Worm (Caenorhabditis elegans) whole organism, L3 larva: ENCODE data around the gene F20A1.6.
A peak's percentile ranks its signal among the peaks of the same experiment; 100 is the strongest.

Experiments
- R02D3.7 ChIP-seq: fragments of 150-350 bp; optimal IDR thresholded peaks from 2 replicates; lab custom pipeline; 2014; ENCODE audit warnings: missing biosample characterization, missing genetic modification characterization
- ZK546.5 ChIP-seq: sonication (generic microtip); optimal IDR thresholded peaks from 2 replicates; lab custom pipeline; 2017; ENCODE audit warnings: missing biosample characterization, missing genetic modification characterization
- aly-2 ChIP-seq: fragments of 150-350 bp; optimal IDR thresholded peaks from 2 replicates; lab custom pipeline; 2014; ENCODE audit warnings: missing biosample characterization, missing genetic modification characterization
- ama-1 ChIP-seq: fragments of 150-350 bp; optimal IDR thresholded peaks from 2 replicates; lab custom pipeline; 2018
- ceh-28 ChIP-seq: fragments of 150-350 bp; optimal IDR thresholded peaks from 2 replicates; lab custom pipeline; 2014; ENCODE audit warnings: missing biosample characterization, missing genetic modification reagents, missing genetic modification characterization
- ceh-82 ChIP-seq: fragments of 150-350 bp; optimal IDR thresholded peaks from 2 replicates; lab custom pipeline; 2014; ENCODE audit warnings: missing biosample characterization, missing genetic modification characterization
- ceh-9 ChIP-seq: sonication (generic microtip); optimal IDR thresholded peaks from 2 replicates; lab custom pipeline; 2018; ENCODE audit warnings: missing biosample characterization, missing genetic modification characterization
- daf-12 ChIP-seq: fragments of 150-350 bp; optimal IDR thresholded peaks from 2 replicates; lab custom pipeline; 2014; ENCODE audit warnings: missing biosample characterization, missing genetic modification reagents, missing genetic modification characterization
- egl-27 ChIP-seq: sonication (generic microtip); optimal IDR thresholded peaks from 4 replicates; lab custom pipeline; 2017; ENCODE audit warnings: missing biosample characterization, missing genetic modification reagents, missing genetic modification characterization
- elt-2 ChIP-seq: sonication (generic microtip); optimal IDR thresholded peaks from 2 replicates; lab custom pipeline; 2016; ENCODE audit warnings: missing genetic modification reagents, mild to moderate bottlenecking, missing genetic modification characterization, missing compliant biosample characterization
- eor-1 ChIP-seq, 2 experiments: fragments of 150-350 bp; optimal IDR thresholded peaks; 2 replicates each; lab custom pipeline; 2014 to 2018; ENCODE audit warnings: missing biosample characterization in 2 of 2, missing genetic modification characterization in 2 of 2
- fkh-2 ChIP-seq: fragments of 150-350 bp; optimal IDR thresholded peaks from 2 replicates; lab custom pipeline; 2014; ENCODE audit warnings: missing biosample characterization, missing genetic modification reagents, missing genetic modification characterization
- fos-1 ChIP-seq: fragments of 150-350 bp; optimal IDR thresholded peaks from 2 replicates; lab custom pipeline; 2014; ENCODE audit warnings: missing biosample characterization, missing genetic modification characterization
- hmg-11 ChIP-seq: sonication (generic microtip); optimal IDR thresholded peaks from 2 replicates; lab custom pipeline; 2016; ENCODE audit warnings: missing genetic modification characterization, missing compliant biosample characterization
- jun-1 ChIP-seq: fragments of 150-350 bp; optimal IDR thresholded peaks from 2 replicates; lab custom pipeline; 2014; ENCODE audit warnings: missing biosample characterization, missing genetic modification reagents, missing genetic modification characterization
- lin-39 ChIP-seq: fragments of 150-350 bp; optimal IDR thresholded peaks from 2 replicates; lab custom pipeline; 2018; ENCODE audit warnings: missing biosample characterization, missing genetic modification reagents, missing genetic modification characterization
- lsy-12 ChIP-seq: sonication (generic microtip); optimal IDR thresholded peaks from 2 replicates; lab custom pipeline; 2016; ENCODE audit warnings: mild to moderate bottlenecking, missing genetic modification characterization, missing compliant biosample characterization
- mml-1 ChIP-seq: fragments of 150-350 bp; sonication (generic microtip); optimal IDR thresholded peaks from 3 replicates; lab custom pipeline; 2014; ENCODE audit warnings: missing biosample characterization, missing genetic modification characterization
- nfya-1 ChIP-seq: sonication (generic microtip); optimal IDR thresholded peaks from 2 replicates; lab custom pipeline; 2017; ENCODE audit warnings: missing genetic modification characterization, mild to moderate bottlenecking, missing compliant biosample characterization, antibody characterized with exemption, moderate library complexity; ENCODE audit not compliant: insufficient read depth
- nhr-11 ChIP-seq: fragments of 150-350 bp; optimal IDR thresholded peaks from 2 replicates; lab custom pipeline; 2014; ENCODE audit warnings: missing biosample characterization, missing genetic modification characterization
- nhr-23 ChIP-seq: fragments of 150-350 bp; optimal IDR thresholded peaks from 2 replicates; lab custom pipeline; 2014; ENCODE audit warnings: missing biosample characterization, missing genetic modification reagents, missing genetic modification characterization
- nhr-237 ChIP-seq: fragments of 150-350 bp; optimal IDR thresholded peaks from 2 replicates; lab custom pipeline; 2014; ENCODE audit warnings: missing biosample characterization, missing genetic modification characterization
- nhr-25 ChIP-seq: sonication (generic microtip); optimal IDR thresholded peaks from 2 replicates; lab custom pipeline; 2017; ENCODE audit warnings: missing biosample characterization, missing genetic modification characterization
- nhr-28 ChIP-seq: fragments of 150-350 bp; optimal IDR thresholded peaks from 2 replicates; lab custom pipeline; 2014; ENCODE audit warnings: missing biosample characterization, missing genetic modification characterization
- nhr-43 ChIP-seq: sonication (generic microtip); optimal IDR thresholded peaks from 2 replicates; lab custom pipeline; 2016; ENCODE audit warnings: mild to moderate bottlenecking, missing genetic modification characterization, missing compliant biosample characterization; ENCODE audit not compliant: poor library complexity, severe bottlenecking
- nhr-67 ChIP-seq: fragments of 150-350 bp; optimal IDR thresholded peaks from 2 replicates; lab custom pipeline; 2014; ENCODE audit warnings: missing biosample characterization, missing genetic modification characterization
- nhr-77 ChIP-seq: fragments of 150-350 bp; optimal IDR thresholded peaks from 2 replicates; lab custom pipeline; 2014; ENCODE audit warnings: missing biosample characterization, missing genetic modification characterization
- pha-4 ChIP-seq: fragments of 150-350 bp; optimal IDR thresholded peaks from 2 replicates; lab custom pipeline; 2014; ENCODE audit warnings: missing biosample characterization, missing genetic modification reagents, missing genetic modification characterization
- pqm-1 ChIP-seq: fragments of 150-350 bp; optimal IDR thresholded peaks from 2 replicates; lab custom pipeline; 2017; ENCODE audit warnings: missing biosample characterization, missing genetic modification characterization, inconsistent platforms
- sea-2 ChIP-seq: fragments of 150-350 bp; sonication (generic microtip); optimal IDR thresholded peaks from 4 replicates; lab custom pipeline; 2014; ENCODE audit warnings: missing biosample characterization, missing genetic modification reagents, missing genetic modification characterization
- skn-1 ChIP-seq: fragments of 150-350 bp; optimal IDR thresholded peaks from 2 replicates; lab custom pipeline; 2014; ENCODE audit warnings: missing biosample characterization, missing genetic modification characterization
- snpc-4 ChIP-seq: fragments of 150-350 bp; optimal IDR thresholded peaks from 2 replicates; lab custom pipeline; 2014; ENCODE audit warnings: missing biosample characterization, missing genetic modification characterization
- tbx-2 ChIP-seq: sonication (generic microtip); optimal IDR thresholded peaks from 2 replicates; lab custom pipeline; 2016; ENCODE audit warnings: mild to moderate bottlenecking, missing genetic modification characterization, missing compliant biosample characterization
- ztf-11 ChIP-seq: fragments of 150-350 bp; optimal IDR thresholded peaks from 2 replicates; lab custom pipeline; 2014; ENCODE audit warnings: missing biosample characterization, missing genetic modification characterization
- ztf-4 ChIP-seq: fragments of 150-350 bp; optimal IDR thresholded peaks from 2 replicates; lab custom pipeline; 2014; ENCODE audit warnings: missing biosample characterization, missing genetic modification characterization

F20A1.6 gene

DNA sequence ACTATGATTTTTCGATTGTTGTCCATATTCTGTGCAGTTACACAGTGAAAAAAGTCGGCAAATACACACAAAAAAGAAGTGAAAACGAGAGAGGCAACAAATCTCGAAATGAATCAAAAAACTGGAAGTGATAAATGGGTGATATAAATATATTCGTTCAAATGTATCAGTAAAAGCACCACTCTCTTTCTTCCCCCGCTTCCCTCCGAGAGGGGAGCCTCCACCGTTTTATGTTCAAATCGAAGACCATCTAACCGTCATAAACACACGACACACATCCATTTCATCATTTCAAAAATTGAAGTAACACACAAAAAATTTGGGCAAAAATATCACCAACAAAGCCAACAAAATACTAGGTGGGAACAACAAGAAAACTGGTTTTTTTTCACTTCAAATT is at the start of gene F20A1.6:
F20A1.6 (minus strand) TSS at position 101 of the 400 bp plus-strand sequence.
- TF ChIP-seq aly-2 (tag; lab: Kevin White, UChicago): no peak
- no peak for TF ChIP-seq ama-1
- no peak for TF ChIP-seq nhr-25 (tag; lab: Kevin White, UChicago)
- TF ChIP-seq ceh-82: no peak
- no peak for TF ChIP-seq lin-39 (tag; lab: Kevin White, UChicago)
- TF ChIP-seq ZK546.5: no peak
- TF ChIP-seq hmg-11 (tag; lab: Kevin White, UChicago): no peak

DNA sequence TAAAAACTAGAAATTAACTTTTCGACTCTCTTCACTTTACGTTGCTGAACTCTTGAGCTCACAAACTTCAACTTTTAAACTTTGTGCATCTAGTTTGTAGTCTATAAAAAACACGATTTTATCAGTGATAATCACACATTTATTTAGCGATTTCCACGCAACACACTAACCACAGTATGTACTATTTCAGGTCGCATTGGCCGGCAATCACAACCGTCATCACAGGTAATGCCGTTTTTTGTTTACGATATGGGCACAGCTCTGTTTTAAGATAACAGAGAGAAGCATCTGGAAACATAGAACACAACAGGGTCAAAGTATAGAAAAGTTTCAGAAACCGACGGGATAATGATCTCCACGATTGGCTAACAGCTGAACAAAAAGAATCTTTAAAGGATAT is 49.2 kb upstream of the F20A1.6 start:
- TF ChIP-seq eor-1 (tag; optimal IDR thresholded peaks at IDR 0.05; lab: Kevin White, UChicago): no peak
- TF ChIP-seq nhr-23 (tag; lab: Kevin White, UChicago): no peak
- TF ChIP-seq lin-39 (tag; lab: Kevin White, UChicago): no peak
- no peak for TF ChIP-seq fkh-2 (tag; lab: Kevin White, UChicago)
- TF ChIP-seq pha-4: peak; percentile 51
- TF ChIP-seq hmg-11 (tag; lab: Kevin White, UChicago): no peak
- no peak for TF ChIP-seq nhr-43 (tag; lab: Kevin White, UChicago)
- no peak for TF ChIP-seq nhr-11
- TF ChIP-seq elt-2 (tag; lab: Kevin White, UChicago): peak; percentile 88
- no peak for TF ChIP-seq ceh-9 (tag; lab: Kevin White, UChicago)
- TF ChIP-seq nhr-77: no peak
- peak; percentile 76 for TF ChIP-seq pqm-1
- no peak for TF ChIP-seq egl-27 (tag; lab: Kevin White, UChicago)
- TF ChIP-seq, all 47 proteins: peak for 3

DNA sequence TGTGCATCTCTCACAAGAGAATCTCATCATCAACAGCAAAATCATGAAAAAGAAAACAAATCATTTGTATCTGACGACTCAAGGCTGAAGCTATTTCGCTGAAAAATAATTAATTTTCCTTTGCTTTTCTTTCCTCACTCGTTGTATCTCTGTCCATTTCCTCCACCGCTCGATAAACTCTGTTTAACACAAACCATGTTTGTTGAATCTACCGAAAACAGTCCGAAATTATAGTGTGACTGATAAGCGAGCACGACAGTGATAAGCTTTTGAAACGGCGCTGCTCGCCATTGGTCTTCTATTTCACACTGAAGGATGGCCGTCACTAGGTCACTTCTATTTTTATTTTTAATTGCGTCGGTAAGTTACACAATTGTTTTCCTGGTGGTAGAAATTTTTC is 48.7 kb upstream of the F20A1.6 start, which contains the start of gene npa-1:
npa-1 (plus strand) TSS at position 142 of the 400 bp plus-strand sequence.
- TF ChIP-seq ztf-11 (tag; lab: Kevin White, UChicago): no peak
- TF ChIP-seq egl-27 (tag; lab: Kevin White, UChicago): no peak
- peak; percentile 63 for TF ChIP-seq pqm-1
- TF ChIP-seq elt-2 (tag; lab: Kevin White, UChicago): peak; percentile 48
- TF ChIP-seq ztf-4 (tag; lab: Kevin White, UChicago): no peak
- TF ChIP-seq tbx-2: no peak
- no peak for TF ChIP-seq nfya-1 (tag; lab: Kevin White, UChicago)
- TF ChIP-seq fkh-2 (tag; lab: Kevin White, UChicago): no peak
- TF ChIP-seq ama-1: no peak
- no peak for TF ChIP-seq nhr-67 (tag; lab: Kevin White, UChicago)
- no peak for TF ChIP-seq lin-39 (tag; lab: Kevin White, UChicago)
- TF ChIP-seq aly-2 (tag; lab: Kevin White, UChicago): no peak
- no peak for TF ChIP-seq mml-1
- no peak for TF ChIP-seq nhr-237 (tag; lab: Kevin White, UChicago)
- TF ChIP-seq eor-1 (tag; optimal IDR thresholded peaks at IDR 0.05; lab: Kevin White, UChicago): no peak
- TF ChIP-seq, all 47 proteins: peak for 2

DNA sequence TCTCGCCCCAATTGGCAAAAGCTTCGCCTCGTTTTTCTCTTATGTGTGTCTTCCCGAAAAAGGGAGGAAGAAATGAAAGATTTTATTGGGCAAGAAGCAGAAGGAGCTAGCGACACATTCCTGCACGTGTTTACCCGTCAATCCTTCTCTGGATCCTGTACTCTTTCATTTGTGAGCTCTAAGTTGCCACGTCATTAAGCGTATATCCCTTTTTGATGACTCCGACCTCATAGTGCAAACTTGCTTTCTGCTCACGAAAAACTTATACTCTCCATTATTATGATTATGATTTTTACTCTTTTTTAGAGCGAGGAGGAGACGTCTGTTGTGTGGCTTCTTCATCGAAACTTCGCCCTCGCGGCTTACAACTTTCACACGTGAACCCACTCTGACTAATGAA is 45.4 kb upstream of the F20A1.6 start, which contains the start of gene F27B10.1:
F27B10.1 (plus strand) TSS at position 301 of the 400 bp plus-strand sequence.
- TF ChIP-seq snpc-4 (tag; lab: Kevin White, UChicago) (no peak), sea-2 (GFP tag; lab: Kevin White, UChicago) (no peak), nhr-43 (tag; lab: Kevin White, UChicago) (no peak), nhr-28 (tag; lab: Kevin White, UChicago) (no peak), aly-2 (tag; lab: Kevin White, UChicago) (no peak), ceh-28 (no peak), eor-1 (tag; optimal IDR thresholded peaks at IDR 0.05; lab: Kevin White, UChicago) (no peak), fkh-2 (tag; lab: Kevin White, UChicago) (no peak), fos-1 (no peak), R02D3.7 (tag; lab: Kevin White, UChicago) (no peak), pqm-1 (no peak), nfya-1 (tag; lab: Kevin White, UChicago) (no peak), daf-12 (tag; lab: Kevin White, UChicago) (no peak), jun-1 (tag; lab: Kevin White, UChicago) (no peak)

DNA sequence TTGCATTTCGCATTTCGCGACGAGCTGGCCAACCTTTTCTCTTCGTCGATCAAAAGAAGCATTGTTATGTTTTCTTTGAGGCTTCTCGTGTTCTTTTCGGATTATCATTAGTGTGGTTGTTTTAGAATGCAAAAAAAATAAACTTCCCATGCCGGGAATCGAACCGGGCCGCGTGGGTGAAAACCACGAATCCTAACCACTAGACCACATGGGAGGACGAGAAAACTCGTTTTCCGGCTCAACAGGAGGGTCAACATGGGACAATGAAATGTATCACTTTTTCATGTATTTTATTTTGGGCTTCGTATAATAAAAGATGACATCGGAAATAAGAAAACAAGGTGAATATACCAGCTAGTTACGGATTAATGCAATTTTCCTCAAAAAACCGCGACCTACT is 42.6 kb upstream of the F20A1.6 start:
- TF ChIP-seq nhr-237 (tag; lab: Kevin White, UChicago) (no peak), jun-1 (tag; lab: Kevin White, UChicago) (no peak), skn-1 (tag; lab: Kevin White, UChicago) (no peak), nhr-77 (no peak), aly-2 (tag; lab: Kevin White, UChicago) (no peak), lsy-12 (tag; lab: Kevin White, UChicago) (no peak), nhr-43 (tag; lab: Kevin White, UChicago) (no peak), fos-1 (no peak), sea-2 (GFP tag; lab: Kevin White, UChicago) (no peak)
